Fruit fly (Drosophila melanogaster): ENCODE data around the gene CG6686.

CG6686 gene

dm6 chr2L:12006397-12007330 lies 18.8 kb upstream of the CG6686 start (continued):
- TF ChIP-seq ttk (GFP tag; IDR thresholded peaks at IDR 0.05) (no peak), Kr (GFP tag; optimal IDR thresholded peaks at IDR 0.05) (no peak), HmgD (GFP tag; optimal IDR thresholded peaks at IDR 0.05) (no peak), corto (GFP tag; optimal IDR thresholded peaks at IDR 0.05) (no peak), CG3407 (GFP tag; optimal IDR thresholded peaks at IDR 0.05) (peak; percentile 86), lmd (GFP tag; IDR thresholded peaks at IDR 0.05) (no peak), CG10321 (GFP tag; IDR thresholded peaks at IDR 0.05) (no peak), ewg (GFP tag; optimal IDR thresholded peaks at IDR 0.05) (peak; percentile 83), CG2889 (GFP tag; IDR thresholded peaks at IDR 0.05) (no peak), nau (GFP tag; optimal IDR thresholded peaks at IDR 0.05) (peak; percentile 50), cg (GFP tag; optimal IDR thresholded peaks at IDR 0.05) (no peak), Jarid2 (GFP tag; optimal IDR thresholded peaks at IDR 0.05) (peak; percentile 79), Dp (GFP tag; optimal IDR thresholded peaks at IDR 0.05) (no peak), Dfd (GFP tag; optimal IDR thresholded peaks at IDR 0.05) (no peak), chm (GFP tag; IDR thresholded peaks at IDR 0.05) (no peak), cwo (GFP tag; optimal IDR thresholded peaks at IDR 0.05) (peak; percentile 86), CG4424 (GFP tag; optimal IDR thresholded peaks at IDR 0.05) (peak; percentile 94), CG34224 (GFP tag; IDR thresholded peaks at IDR 0.05; ENCODE audit: partially characterized antibody) (no peak), CG3163 (GFP tag; optimal IDR thresholded peaks at IDR 0.05) (no peak), CG7928 (GFP tag; optimal IDR thresholded peaks at IDR 0.05) (peak; percentile 73), ac (GFP tag; optimal IDR thresholded peaks at IDR 0.05) (peak; percentile 37), Hsf (GFP tag; optimal IDR thresholded peaks at IDR 0.05) (peak; percentile 76), CG4730 (GFP tag; IDR thresholded peaks at IDR 0.05) (no peak), CG1024 (GFP tag; IDR thresholded peaks at IDR 0.05) (no peak), CG15479 (GFP tag; optimal IDR thresholded peaks at IDR 0.05) (no peak), CG4328 (GFP tag; optimal IDR thresholded peaks at IDR 0.05) (peak; percentile 94), Hr39 (optimal IDR thresholded peaks at IDR 0.05) (no peak), mam (GFP tag; optimal IDR thresholded peaks at IDR 0.05) (peak; percentile 69), Xbp1 (GFP tag; optimal IDR thresholded peaks at IDR 0.05) (peak; percentile 91), CG6254 (GFP tag; optimal IDR thresholded peaks at IDR 0.05) (peak; percentile 81), CG13775 (GFP tag; optimal IDR thresholded peaks at IDR 0.05) (peak; percentile 96), CoRest (tag; optimal IDR thresholded peaks at IDR 0.05) (peak; percentile 99), Stat92E (GFP tag; optimal IDR thresholded peaks at IDR 0.05) (peak in 1 of 3 experiments; percentile 73), slou (GFP tag; optimal IDR thresholded peaks at IDR 0.05) (peak; percentile 89), B-H1 (GFP tag; IDR thresholded peaks at IDR 0.05) (no peak), HLH54F (GFP tag; optimal IDR thresholded peaks at IDR 0.05) (peak; percentile 46), Mad (GFP tag; optimal IDR thresholded peaks at IDR 0.05) (peak; percentile 59), CTCF (GFP tag; optimal IDR thresholded peaks at IDR 0.05) (peak; percentile 21), gfzf (GFP tag; optimal IDR thresholded peaks at IDR 0.05) (no peak), lola (GFP tag; optimal IDR thresholded peaks at IDR 0.05) (peak in 1 of 3 experiments; percentile 98), CG4820 (GFP tag; optimal IDR thresholded peaks at IDR 0.05) (peak; percentile 91), CG9215 (GFP tag; IDR thresholded peaks at IDR 0.05) (no peak), Hey (tag; optimal IDR thresholded peaks at IDR 0.05) (peak; percentile 31), Awh (GFP tag; IDR thresholded peaks at IDR 0.05) (no peak), C15 (GFP tag; IDR thresholded peaks at IDR 0.05) (no peak), CG6765 (GFP tag; optimal IDR thresholded peaks at IDR 0.05) (peak; percentile 91), CG1602 (GFP tag; optimal IDR thresholded peaks at IDR 0.05) (peak; percentile 93), CG12299 (tag; optimal IDR thresholded peaks at IDR 0.05) (peak; percentile 89), row (GFP tag; IDR thresholded peaks at IDR 0.05) (no peak)

All from whole organism, embryonic.